Worm (Caenorhabditis elegans) whole organism, midembryonic: Measurements from ENCODE around the gene unc-84.

Experiments used
- T22C8.4 ChIP-seq: fragments of 200-800 bp; sonication (Bioruptor generic); IDR thresholded peaks from 2 replicates; pipeline ENCODE4 v1.3.6; 2022; ENCODE audit warnings: missing genetic modification characterization, missing compliant biosample characterization
- cog-1 ChIP-seq: sonication (generic microtip); optimal IDR thresholded peaks from 2 replicates; lab custom pipeline; 2016; ENCODE audit warnings: missing genetic modification characterization, missing compliant biosample characterization
- flt-1 ChIP-seq: fragments of 200-800 bp; sonication (Bioruptor generic); IDR thresholded peaks from 2 replicates; pipeline ENCODE4 v1.3.6; 2022; ENCODE audit warnings: missing genetic modification characterization, missing compliant biosample characterization
- med-1 ChIP-seq: sonication (generic microtip); optimal IDR thresholded peaks from 2 replicates; lab custom pipeline; 2017; ENCODE audit warnings: missing genetic modification characterization, mild to moderate bottlenecking, missing compliant biosample characterization, antibody characterized with exemption, missing genetic modification reagents; ENCODE audit not compliant: insufficient read depth
- tab-1 ChIP-seq: fragments of 200-800 bp; sonication (Bioruptor generic); IDR thresholded peaks from 2 replicates; pipeline ENCODE4 v1.3.6; 2022; ENCODE audit warnings: missing genetic modification characterization, missing compliant biosample characterization
- ztf-29 ChIP-seq: fragments of 200-800 bp; sonication (Bioruptor generic); IDR thresholded peaks from 2 replicates; pipeline ENCODE4 v1.3.6; 2022; ENCODE audit warnings: missing genetic modification reagents, missing genetic modification characterization, missing compliant biosample characterization

DNA sequence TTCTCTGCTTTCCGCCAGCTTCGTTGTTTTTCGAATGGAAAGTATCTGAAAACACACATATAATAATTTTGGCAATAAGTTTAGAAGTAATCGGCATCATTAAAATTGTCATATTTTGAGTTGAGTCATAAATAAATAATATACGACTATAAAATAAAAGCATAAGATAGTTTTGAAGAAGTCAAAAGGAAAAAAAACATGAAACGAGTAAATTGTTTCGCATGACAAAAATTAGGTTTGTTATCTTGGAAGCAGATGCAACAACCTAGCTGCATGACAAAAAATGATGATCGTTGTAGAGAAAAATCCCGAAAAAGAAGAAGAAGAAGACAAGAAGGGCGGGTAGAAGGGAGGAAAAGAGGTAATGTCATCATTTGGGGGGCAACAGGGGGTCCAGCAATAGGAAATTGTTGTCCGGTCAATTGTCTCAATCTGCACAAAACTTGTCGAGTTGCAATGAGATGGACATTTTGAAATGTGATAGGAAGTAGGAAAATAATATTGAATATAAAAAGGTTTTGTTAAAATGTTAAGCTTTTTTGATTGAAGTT, 46.6 kb downstream of the unc-84 start, which contains the start of gene nlg-1:
- no peak for TF ChIP-seq tab-1
- no peak for TF ChIP-seq T22C8.4 (GFP tag; lab: Robert Waterston, UW)
- TF ChIP-seq ztf-29, result no peak
- TF ChIP-seq cog-1, result no peak
- TF ChIP-seq flt-1 (GFP tag; lab: Robert Waterston, UW), result no peak
- no peak for TF ChIP-seq med-1
